Fruit fly (Drosophila melanogaster) whole organism, embryonic: ENCODE data around the gene Adar.

ENCODE experiments used
- B-H1 ChIP-seq: fragments of 200-800 bp; sonication (Bioruptor generic); IDR thresholded peaks from 3 replicates; pipeline ENCODE4 v1.3.6; 2022; ENCODE audit warnings: missing biosample characterization, missing genetic modification characterization
- CG10654 ChIP-seq: fragments of 200-800 bp; sonication (Bioruptor generic); optimal IDR thresholded peaks from 2 replicates; lab custom pipeline; 2016; ENCODE audit warnings: missing biosample characterization, missing genetic modification characterization
- CG11093 ChIP-seq: fragments of 200-800 bp; sonication (Bioruptor generic); IDR thresholded peaks from 3 replicates; pipeline ENCODE4 v1.3.6; 2022; ENCODE audit warnings: missing biosample characterization, missing genetic modification characterization
- CG12071 ChIP-seq: fragments of 200-800 bp; sonication (Bioruptor generic); optimal IDR thresholded peaks from 3 replicates; lab custom pipeline; 2018; ENCODE audit warnings: missing biosample characterization, mild to moderate bottlenecking, missing genetic modification characterization
- CG12391 ChIP-seq: fragments of 200-800 bp; sonication (Bioruptor generic); optimal IDR thresholded peaks from 3 replicates; lab custom pipeline; 2018; ENCODE audit warnings: missing biosample characterization, mild to moderate bottlenecking, missing genetic modification characterization, moderate library complexity
- CG16779 ChIP-seq: fragments of 200-800 bp; sonication (Bioruptor generic); IDR thresholded peaks from 2 replicates; pipeline ENCODE4 v1.3.6; 2022; ENCODE audit warnings: missing biosample characterization, missing genetic modification characterization
- CG16813 ChIP-seq: fragments of 200-800 bp; sonication (Bioruptor generic); IDR thresholded peaks from 3 replicates; pipeline ENCODE4 v1.3.6; 2022; ENCODE audit warnings: missing biosample characterization, missing genetic modification characterization; ENCODE audit not compliant: partially characterized antibody
- CG17385 ChIP-seq: fragments of 200-800 bp; sonication (Bioruptor generic); optimal IDR thresholded peaks from 3 replicates; lab custom pipeline; 2018; ENCODE audit warnings: missing biosample characterization, mild to moderate bottlenecking, missing genetic modification characterization
- CG18262 ChIP-seq: fragments of 200-800 bp; optimal IDR thresholded peaks from 3 replicates; lab custom pipeline; 2019; ENCODE audit warnings: missing biosample characterization, mild to moderate bottlenecking, missing genetic modification characterization, moderate library complexity
- CG2678 ChIP-seq: fragments of 200-800 bp; sonication (Bioruptor generic); optimal IDR thresholded peaks from 3 replicates; lab custom pipeline; 2019; ENCODE audit warnings: missing biosample characterization, mild to moderate bottlenecking, missing genetic modification characterization, moderate library complexity
- CG2889 ChIP-seq: fragments of 200-800 bp; sonication (Bioruptor generic); IDR thresholded peaks from 3 replicates; pipeline ENCODE4 v1.3.6; 2022; ENCODE audit warnings: missing biosample characterization, missing genetic modification characterization
- CG31224 ChIP-seq: fragments of 200-800 bp; sonication (Bioruptor generic); IDR thresholded peaks from 2 replicates; pipeline ENCODE4 v1.3.6; 2022; ENCODE audit warnings: missing biosample characterization, missing genetic modification characterization
- CG31365 ChIP-seq: fragments of 200-800 bp; sonication (Bioruptor generic); optimal IDR thresholded peaks from 2 replicates; lab custom pipeline; 2018; ENCODE audit warnings: missing biosample characterization, mild to moderate bottlenecking, missing genetic modification characterization
- CG4730 ChIP-seq: fragments of 200-800 bp; sonication (Bioruptor generic); IDR thresholded peaks from 2 replicates; pipeline ENCODE4 v1.3.6; 2022; ENCODE audit warnings: missing biosample characterization, missing genetic modification characterization
- CG5245 ChIP-seq: fragments of 200-800 bp; sonication (Bioruptor generic); optimal IDR thresholded peaks from 3 replicates; lab custom pipeline; 2016; ENCODE audit warnings: missing biosample characterization, missing genetic modification characterization
- CG6175 ChIP-seq: fragments of 200-800 bp; sonication (Bioruptor generic); IDR thresholded peaks from 3 replicates; pipeline ENCODE4 v1.3.6; 2022; ENCODE audit warnings: missing biosample characterization, missing genetic modification characterization
- CG6854 ChIP-seq: fragments of 200-800 bp; sonication (Bioruptor generic); optimal IDR thresholded peaks from 3 replicates; lab custom pipeline; 2017; ENCODE audit warnings: missing biosample characterization, mild to moderate bottlenecking, missing genetic modification characterization
- CG7271 ChIP-seq: fragments of 200-800 bp; sonication (Bioruptor generic); optimal IDR thresholded peaks from 2 replicates; lab custom pipeline; 2018; ENCODE audit warnings: missing biosample characterization, mild to moderate bottlenecking, missing genetic modification characterization, moderate library complexity
- CG8281 ChIP-seq: fragments of 200-800 bp; sonication (Bioruptor generic); optimal IDR thresholded peaks from 2 replicates; lab custom pipeline; 2018; ENCODE audit warnings: missing biosample characterization, mild to moderate bottlenecking, missing genetic modification characterization, moderate library complexity
- CG9876 ChIP-seq: fragments of 200-800 bp; sonication (Bioruptor generic); optimal IDR thresholded peaks from 2 replicates; lab custom pipeline; 2016; ENCODE audit warnings: missing biosample characterization, missing genetic modification characterization
- Dek ChIP-seq: fragments of 200-800 bp; sonication (Bioruptor generic); optimal IDR thresholded peaks from 3 replicates; lab custom pipeline; 2019; ENCODE audit warnings: missing biosample characterization, mild to moderate bottlenecking, missing genetic modification characterization, moderate library complexity
- Dip2 ChIP-seq: fragments of 200-800 bp; sonication (Bioruptor generic); IDR thresholded peaks from 2 replicates; pipeline ENCODE4 v1.3.6; 2022; ENCODE audit warnings: missing biosample characterization, missing genetic modification characterization
- ERR ChIP-seq: fragments of 200-800 bp; sonication (Bioruptor generic); optimal IDR thresholded peaks from 2 replicates; lab custom pipeline; 2016; ENCODE audit warnings: missing biosample characterization, missing genetic modification characterization
- HLH4C ChIP-seq: fragments of 200-800 bp; sonication (Bioruptor generic); IDR thresholded peaks from 3 replicates; pipeline ENCODE4 v1.3.6; 2022; ENCODE audit warnings: missing biosample characterization, missing genetic modification characterization; ENCODE audit not compliant: partially characterized antibody
- Hey ChIP-seq: fragments of 200-800 bp; sonication (Bioruptor generic); optimal IDR thresholded peaks from 3 replicates; lab custom pipeline; 2018; ENCODE audit warnings: missing biosample characterization, mild to moderate bottlenecking, missing genetic modification characterization
- Hr51 ChIP-seq, 2 experiments: fragments of 200-800 bp; sonication (Bioruptor generic); optimal IDR thresholded peaks; 2 replicates in 1 of 2; 3 replicates in 1 of 2; lab custom pipeline; 2016 to 2018; ENCODE audit warnings: missing biosample characterization in 2 of 2, missing genetic modification characterization in 2 of 2, mild to moderate bottlenecking in 1 of 2, moderate library complexity in 1 of 2
- Med ChIP-seq: fragments of 200-800 bp; sonication (Bioruptor generic); peaks from one replicate; lab custom pipeline; 2016; ENCODE audit warnings: missing biosample characterization, missing genetic modification characterization, mild to moderate bottlenecking, inconsistent platforms, moderate library complexity
- Nf-YC ChIP-seq: fragments of 200-800 bp; optimal IDR thresholded peaks from 3 replicates; lab custom pipeline; 2019; ENCODE audit warnings: missing biosample characterization, mild to moderate bottlenecking, missing genetic modification characterization, moderate library complexity
- Oli ChIP-seq: fragments of 200-800 bp; sonication (Bioruptor generic); optimal IDR thresholded peaks from 2 replicates; lab custom pipeline; 2018; ENCODE audit warnings: missing biosample characterization, mild to moderate bottlenecking, missing genetic modification characterization, moderate library complexity
- Rfx ChIP-seq: fragments of 200-800 bp; sonication (Bioruptor generic); IDR thresholded peaks from 2 replicates; pipeline ENCODE4 v1.3.6; 2022; ENCODE audit warnings: missing biosample characterization, missing genetic modification characterization
- Taf1 ChIP-seq: fragments of 200-800 bp; sonication (Bioruptor generic); IDR thresholded peaks from 2 replicates; pipeline ENCODE4 v1.3.6; 2022; ENCODE audit warnings: missing biosample characterization, missing genetic modification characterization
- Tbp ChIP-seq: fragments of >200 bp; optimal IDR thresholded peaks from 2 replicates; lab custom pipeline; 2018; ENCODE audit warnings: missing biosample characterization, missing genetic modification characterization
- al ChIP-seq: fragments of 200-800 bp; sonication (Bioruptor generic); IDR thresholded peaks from 2 replicates; pipeline ENCODE4 v1.3.6; 2022; ENCODE audit warnings: missing biosample characterization, missing genetic modification characterization
- az2 ChIP-seq: fragments of 200-800 bp; sonication (Bioruptor generic); optimal IDR thresholded peaks from 3 replicates; lab custom pipeline; 2016; ENCODE audit warnings: missing biosample characterization, missing genetic modification characterization
- chinmo ChIP-seq: fragments of 200-800 bp; sonication (Bioruptor generic); IDR thresholded peaks from 4 replicates; pipeline ENCODE4 v1.3.6; 2022; ENCODE audit warnings: missing biosample characterization, missing genetic modification characterization; ENCODE audit not compliant: partially characterized antibody
- crol ChIP-seq: fragments of 200-800 bp; sonication (Bioruptor generic); IDR thresholded peaks from 2 replicates; pipeline ENCODE4 v1.3.6; 2022; ENCODE audit warnings: missing biosample characterization, missing genetic modification characterization
- dan ChIP-seq: fragments of 200-800 bp; sonication (Bioruptor generic); IDR thresholded peaks from 2 replicates; pipeline ENCODE4 v1.3.6; 2022; ENCODE audit warnings: missing biosample characterization, missing genetic modification characterization
- fd102C ChIP-seq: fragments of 200-800 bp; sonication (Bioruptor generic); optimal IDR thresholded peaks from 2 replicates; lab custom pipeline; 2018; ENCODE audit warnings: missing biosample characterization, mild to moderate bottlenecking, missing genetic modification characterization, moderate library complexity
- fru ChIP-seq: fragments of >200 bp; optimal IDR thresholded peaks from 2 replicates; lab custom pipeline; 2017
- ind ChIP-seq: fragments of 200-800 bp; sonication (Bioruptor generic); optimal IDR thresholded peaks from 3 replicates; lab custom pipeline; 2016; ENCODE audit warnings: missing biosample characterization, missing genetic modification characterization
- jing ChIP-seq: fragments of 200-800 bp; sonication (Bioruptor generic); optimal IDR thresholded peaks from 2 replicates; lab custom pipeline; 2018; ENCODE audit warnings: missing biosample characterization, mild to moderate bottlenecking, missing genetic modification characterization
- jumu ChIP-seq: fragments of 200-800 bp; sonication (Bioruptor generic); optimal IDR thresholded peaks from 3 replicates; lab custom pipeline; 2016; ENCODE audit warnings: missing biosample characterization, missing genetic modification characterization
- ken ChIP-seq: fragments of 200-800 bp; sonication (Bioruptor generic); IDR thresholded peaks from 3 replicates; pipeline ENCODE4 v1.3.6; 2022; ENCODE audit warnings: missing biosample characterization, missing genetic modification characterization
- lbe ChIP-seq: fragments of 200-800 bp; sonication (Bioruptor generic); optimal IDR thresholded peaks from 2 replicates; lab custom pipeline; 2016; ENCODE audit warnings: missing biosample characterization, mild to moderate bottlenecking, missing genetic modification characterization
- nmo ChIP-seq: fragments of 200-800 bp; sonication (Bioruptor generic); optimal IDR thresholded peaks from 2 replicates; lab custom pipeline; 2018; ENCODE audit warnings: missing biosample characterization, mild to moderate bottlenecking, missing genetic modification characterization, moderate library complexity
- sisA ChIP-seq: fragments of 200-800 bp; sonication (Bioruptor generic); IDR thresholded peaks from 2 replicates; pipeline ENCODE4 v1.3.6; 2022; ENCODE audit warnings: missing biosample characterization, missing genetic modification characterization
- sob ChIP-seq: fragments of 200-800 bp; sonication (Bioruptor generic); IDR thresholded peaks from 2 replicates; pipeline ENCODE4 v1.3.6; 2022; ENCODE audit warnings: missing biosample characterization, missing genetic modification characterization
- zen ChIP-seq: fragments of 200-800 bp; sonication (Bioruptor generic); optimal IDR thresholded peaks from 3 replicates; lab custom pipeline; 2018; ENCODE audit warnings: missing biosample characterization, mild to moderate bottlenecking, missing genetic modification characterization, moderate library complexity

Adar gene

dm6 chrX:1828097-1828496, 54.6 kb downstream of the Adar start:
- TF ChIP-seq CG7271 (tag; lab: Kevin White, UChicago): no peak
- TF ChIP-seq Med (GFP tag; lab: Kevin White, UChicago): peak; percentile 34
- TF ChIP-seq crol (GFP tag; lab: Robert Waterston, UW): 0 out of 2 replicates have a peak, but pooled peaks have one; percentile 37
- TF ChIP-seq CG6175 (GFP tag; lab: Robert Waterston, UW): peak; percentile 54; the same call in 1 of the 3 replicates
- TF ChIP-seq CG12391: no peak

- TF ChIP-seq lbe (GFP tag; lab: Kevin White, UChicago) (peak; percentile 96), CG10654 (peak; percentile 91), al (GFP tag; lab: Robert Waterston, UW) (peak; percentile 95), zen (tag; lab: Kevin White, UChicago) (peak; percentile 82), CG2889 (GFP tag; lab: Robert Waterston, UW) (peak; percentile 93), nmo (GFP tag; lab: Kevin White, UChicago) (peak; percentile 95), CG16779 (GFP tag; lab: Robert Waterston, UW) (peak; percentile 97), az2 (GFP tag; lab: Kevin White, UChicago) (peak; percentile 94), Rfx (GFP tag; lab: Robert Waterston, UW) (peak; percentile 99), sisA (GFP tag; lab: Robert Waterston, UW) (peak; percentile 93), ERR (GFP tag; lab: Kevin White, UChicago) (peak; percentile 88), ind (GFP tag; lab: Kevin White, UChicago) (peak; percentile 93), Dek (tag; lab: Kevin White, UChicago) (peak; percentile 96), ken (GFP tag; lab: Robert Waterston, UW) (peak; percentile 98), CG6854 (peak; percentile 92), Oli (tag; lab: Kevin White, UChicago) (peak; percentile 97), CG8281 (peak; percentile 81), dan (GFP tag; lab: Robert Waterston, UW) (peak; percentile 60; the same call in 1 of the 2 replicates), Dip2 (peak; percentile 59; the same call in 1 of the 2 replicates), Hey (tag; lab: Kevin White, UChicago) (peak; percentile 69), CG4730 (peak; percentile 96), fd102C (GFP tag; lab: Kevin White, UChicago) (peak; percentile 3), fru (lab: Kevin White, UChicago) (no peak), jumu (GFP tag; lab: Kevin White, UChicago) (peak; percentile 93), CG31224 (peak; percentile 92), Nf-YC (tag; lab: Kevin White, UChicago) (peak; percentile 88), CG9876 (GFP tag; lab: Kevin White, UChicago) (peak; percentile 79), CG16813 (no peak), CG31365 (peak; percentile 84), CG2678 (tag; lab: Kevin White, UChicago) (peak; percentile 97), CG5245 (GFP tag; lab: Kevin White, UChicago) (peak; percentile 86), CG17385 (GFP tag; lab: Kevin White, UChicago) (peak; percentile 91), CG18262 (tag; lab: Kevin White, UChicago) (peak; percentile 94), CG11093 (GFP tag; lab: Robert Waterston, UW) (peak; percentile 89), jing (peak; percentile 91), HLH4C (GFP tag; lab: Robert Waterston, UW) (peak; percentile 21; the same call in 1 of the 3 replicates), chinmo (GFP tag; lab: Robert Waterston, UW) (no peak), Taf1 (GFP tag; lab: Robert Waterston, UW) (peak; percentile 93), Tbp (GFP tag; lab: Kevin White, UChicago) (no peak), Hr51 (GFP tag; optimal IDR thresholded peaks at IDR 0.05; lab: Kevin White, UChicago) (peak; percentile 92 to 97), sob (peak; percentile 97), CG12071 (GFP tag; lab: Kevin White, UChicago) (peak; percentile 97), B-H1 (GFP tag; lab: Robert Waterston, UW) (peak; percentile 96)
Measured at dm6 chrX:1830396-1831218, 57.1 kb downstream of the Adar start.
